Worm (Caenorhabditis elegans) whole organism, young adult: ENCODE measurements around the gene ftr-1.

ENCODE experiments used
- B0261.1 ChIP-seq: sonication (generic microtip); optimal IDR thresholded peaks from 2 replicates; lab custom pipeline; 2016; ENCODE audit warnings: mild to moderate bottlenecking, missing genetic modification characterization, moderate library complexity, missing compliant biosample characterization
- ama-1 ChIP-seq, 3 experiments: fragments of 150-350 bp in 1 of 3; sonication (generic microtip) in 2 of 3; optimal IDR thresholded peaks; 2 replicates each; lab custom pipeline; 2014 to 2018; ENCODE audit warnings: missing biosample characterization in 2 of 3, missing genetic modification characterization in 2 of 3, missing genetic modification reagents in 2 of 3
- aptf-2 ChIP-seq: fragments of 200-800 bp; sonication (Bioruptor generic); conservative IDR thresholded peaks from 2 replicates; pipeline ENCODE4 v1.3.6; 2022; ENCODE audit warnings: missing genetic modification reagents, missing genetic modification characterization, missing compliant biosample characterization
- atf-7 ChIP-seq: sonication (generic microtip); optimal IDR thresholded peaks from 2 replicates; lab custom pipeline; 2017; ENCODE audit warnings: mild to moderate bottlenecking, missing genetic modification characterization, missing compliant biosample characterization
- egl-18 ChIP-seq: fragments of 200-800 bp; sonication (Bioruptor generic); IDR thresholded peaks from 2 replicates; pipeline ENCODE4 v1.3.6; 2022; ENCODE audit warnings: missing genetic modification reagents, missing genetic modification characterization, missing compliant biosample characterization
- ekl-4 ChIP-seq: fragments of 200-800 bp; sonication (Bioruptor generic); IDR thresholded peaks from 2 replicates; pipeline ENCODE4 v1.3.6; 2022; ENCODE audit warnings: missing genetic modification reagents, missing genetic modification characterization, missing compliant biosample characterization
- hlh-26 ChIP-seq: fragments of 200-800 bp; sonication (Bioruptor generic); conservative IDR thresholded peaks from 2 replicates; pipeline ENCODE4 v1.3.6; 2022; ENCODE audit warnings: missing genetic modification reagents, missing genetic modification characterization, missing compliant biosample characterization
- lin-35 ChIP-seq, 3 experiments: fragments of 150-350 bp in 2 of 3; sonication (generic microtip) in 1 of 3; optimal IDR thresholded peaks; 2 replicates each; lab custom pipeline; 2014 to 2018; ENCODE audit warnings: missing biosample characterization in 3 of 3, missing genetic modification characterization in 3 of 3, missing genetic modification reagents in 3 of 3
- mes-4 ChIP-seq: sonication (generic microtip); optimal IDR thresholded peaks from 2 replicates; lab custom pipeline; 2016; ENCODE audit warnings: missing genotype, missing genetic modification characterization, missing compliant biosample characterization
- repo-1 ChIP-seq: sonication (generic microtip); optimal IDR thresholded peaks from 2 replicates; lab custom pipeline; 2017; ENCODE audit warnings: mild to moderate bottlenecking, missing genetic modification characterization, missing compliant biosample characterization

ce11 chrV:20220604-20221003, 23.8 kb downstream of the ftr-1 start:
- TF ChIP-seq B0261.1 (no peak), ekl-4 (GFP tag; lab: Robert Waterston, UW) (no peak), ama-1 (optimal IDR thresholded peaks at IDR 0.05; lab: Kevin White, UChicago) (no peak), ama-1 (GFP tag; optimal IDR thresholded peaks at IDR 0.05; lab: Kevin White, UChicago) (no peak), atf-7 (tag; lab: Kevin White, UChicago) (no peak), mes-4 (tag; lab: Kevin White, UChicago) (no peak), repo-1 (tag; lab: Kevin White, UChicago) (no peak), aptf-2 (GFP tag; lab: Robert Waterston, UW) (no peak), egl-18 (GFP tag; lab: Robert Waterston, UW) (no peak), lin-35 (GFP tag; optimal IDR thresholded peaks at IDR 0.05; lab: Kevin White, UChicago) (no peak), hlh-26 (GFP tag; lab: Robert Waterston, UW) (no peak)
